Fruit fly (Drosophila melanogaster) whole organism, embryonic: ENCODE data around the gene Fign.

Experiments used
- CG9437 ChIP-seq: fragments of 200-800 bp; sonication (Bioruptor generic); optimal IDR thresholded peaks from 2 replicates; lab custom pipeline; 2018; ENCODE audit warnings: missing biosample characterization, mild to moderate bottlenecking, missing genetic modification characterization
- Dll ChIP-seq: fragments of 200-800 bp; sonication (Bioruptor generic); IDR thresholded peaks from 4 replicates; pipeline ENCODE4 v1.3.6; 2022; ENCODE audit warnings: missing biosample characterization, missing genetic modification characterization; ENCODE audit not compliant: partially characterized antibody
- wor ChIP-seq: fragments of 200-800 bp; sonication (Bioruptor generic); IDR thresholded peaks from 2 replicates; pipeline ENCODE4 v1.3.6; 2022; ENCODE audit warnings: missing biosample characterization, missing genetic modification characterization

DNA sequence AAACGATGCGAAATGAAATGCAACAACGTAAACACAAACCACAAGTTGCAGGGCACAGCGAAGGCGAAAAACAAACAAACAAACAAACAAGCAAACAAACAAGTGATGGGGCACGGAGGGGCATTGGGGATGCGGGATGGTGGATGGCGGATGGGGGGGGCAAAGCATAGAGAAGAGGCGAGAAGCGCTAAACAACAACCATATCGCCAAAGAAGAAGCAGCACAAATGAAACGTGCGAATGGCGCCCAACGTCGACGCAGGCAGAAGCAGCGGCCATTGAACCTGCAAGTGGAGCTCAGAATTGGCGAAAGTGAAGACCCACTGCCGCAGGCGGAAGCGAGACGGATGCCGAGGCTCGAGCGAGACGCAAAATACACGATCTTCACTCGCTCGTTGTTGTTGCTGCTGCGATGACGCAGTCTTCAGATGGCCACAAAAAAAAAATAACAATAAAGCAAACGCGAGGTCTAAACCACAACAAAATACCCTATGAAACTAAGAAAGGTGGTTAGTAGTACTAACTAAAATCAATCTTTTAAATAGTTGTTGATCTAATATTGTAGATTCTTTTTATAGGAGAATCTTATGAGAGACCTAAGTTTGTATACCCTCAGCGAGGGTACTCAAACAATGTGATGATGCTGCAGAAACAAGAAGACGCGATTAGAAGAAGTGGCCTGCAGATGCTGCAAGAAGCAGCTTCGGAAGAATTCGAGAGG lies 26.3 kb upstream of the Fign start:
- TF ChIP-seq CG9437 (no peak), wor (GFP tag; lab: Robert Waterston, UW) (no peak), Dll (GFP tag; lab: Robert Waterston, UW) (no peak)
